Fruit fly (Drosophila melanogaster) whole organism, embryonic: ENCODE results near the gene CG13033.

ENCODE experiments used
- CG10366 ChIP-seq: fragments of 200-800 bp; sonication (Bioruptor generic); IDR thresholded peaks from 2 replicates; pipeline ENCODE4 v1.3.6; 2022; ENCODE audit warnings: missing biosample characterization, missing genetic modification characterization
- CG11247 ChIP-seq: fragments of 200-800 bp; sonication (Bioruptor generic); IDR thresholded peaks from 2 replicates; pipeline ENCODE4 v1.3.6; 2022; ENCODE audit warnings: missing biosample characterization, missing genetic modification characterization
- CG11695 ChIP-seq: fragments of 200-800 bp; sonication (Bioruptor generic); IDR thresholded peaks from 3 replicates; pipeline ENCODE4 v1.3.6; 2022; ENCODE audit warnings: missing biosample characterization, missing genetic modification characterization
- CG12155 ChIP-seq: fragments of 200-800 bp; sonication (Bioruptor generic); optimal IDR thresholded peaks from 3 replicates; lab custom pipeline; 2016; ENCODE audit warnings: missing biosample characterization, missing genetic modification characterization
- CG13287 ChIP-seq: fragments of 200-800 bp; sonication (Bioruptor generic); IDR thresholded peaks from 2 replicates; pipeline ENCODE4 v1.3.6; 2022; ENCODE audit warnings: missing biosample characterization, missing genetic modification characterization; ENCODE audit not compliant: partially characterized antibody
- CG14014 ChIP-seq: fragments of 200-800 bp; sonication (Bioruptor generic); IDR thresholded peaks from 2 replicates; pipeline ENCODE4 v1.3.6; 2022; ENCODE audit warnings: missing biosample characterization, missing genetic modification characterization
- CG14710 ChIP-seq: fragments of 200-800 bp; sonication (Bioruptor generic); optimal IDR thresholded peaks from 3 replicates; lab custom pipeline; 2019; ENCODE audit warnings: missing biosample characterization, mild to moderate bottlenecking, missing genetic modification characterization, moderate library complexity
- CG16813 ChIP-seq: fragments of 200-800 bp; sonication (Bioruptor generic); IDR thresholded peaks from 3 replicates; pipeline ENCODE4 v1.3.6; 2022; ENCODE audit warnings: missing biosample characterization, missing genetic modification characterization; ENCODE audit not compliant: partially characterized antibody
- CG17359 ChIP-seq: fragments of 200-800 bp; sonication (Bioruptor generic); optimal IDR thresholded peaks from 3 replicates; lab custom pipeline; 2018; ENCODE audit warnings: missing biosample characterization, mild to moderate bottlenecking, missing genetic modification characterization, moderate library complexity
- CG17361 ChIP-seq: fragments of 200-800 bp; sonication (Bioruptor generic); IDR thresholded peaks from 3 replicates; pipeline ENCODE4 v1.3.6; 2022; ENCODE audit warnings: missing biosample characterization, missing genetic modification characterization
- CG18764 ChIP-seq: fragments of 200-800 bp; sonication (Bioruptor generic); optimal IDR thresholded peaks from 3 replicates; lab custom pipeline; 2016; ENCODE audit warnings: missing biosample characterization, missing genetic modification characterization
- CG33557 ChIP-seq: fragments of 200-800 bp; sonication (Bioruptor generic); optimal IDR thresholded peaks from 2 replicates; lab custom pipeline; 2019; ENCODE audit warnings: missing biosample characterization, mild to moderate bottlenecking, missing genetic modification characterization, moderate library complexity
- CG34224 ChIP-seq: fragments of 200-800 bp; sonication (Bioruptor generic); IDR thresholded peaks from 3 replicates; pipeline ENCODE4 v1.3.6; 2022; ENCODE audit warnings: missing biosample characterization, missing genetic modification characterization; ENCODE audit not compliant: partially characterized antibody
- CG4424 ChIP-seq: fragments of 200-800 bp; sonication (Bioruptor generic); optimal IDR thresholded peaks from 3 replicates; lab custom pipeline; 2016; ENCODE audit warnings: missing biosample characterization, missing genetic modification characterization
- CG4617 ChIP-seq: fragments of 200-800 bp; sonication (Bioruptor generic); optimal IDR thresholded peaks from 3 replicates; lab custom pipeline; 2016; ENCODE audit warnings: missing biosample characterization, missing genetic modification characterization, borderline replicate concordance
- CG4730 ChIP-seq: fragments of 200-800 bp; sonication (Bioruptor generic); IDR thresholded peaks from 2 replicates; pipeline ENCODE4 v1.3.6; 2022; ENCODE audit warnings: missing biosample characterization, missing genetic modification characterization
- CG4820 ChIP-seq: fragments of 200-800 bp; sonication (Bioruptor generic); optimal IDR thresholded peaks from 3 replicates; lab custom pipeline; 2016; ENCODE audit warnings: missing biosample characterization, missing genetic modification characterization
- CG5180 ChIP-seq: fragments of 200-800 bp; sonication (Bioruptor generic); optimal IDR thresholded peaks from 3 replicates; lab custom pipeline; 2017; ENCODE audit warnings: missing biosample characterization, missing genetic modification characterization, mild to moderate bottlenecking, moderate library complexity, missing genetic modification reagents
- CG6791 ChIP-seq: fragments of 200-800 bp; sonication (Bioruptor generic); IDR thresholded peaks from 3 replicates; pipeline ENCODE4 v1.3.6; 2022; ENCODE audit warnings: missing biosample characterization, missing genetic modification characterization; ENCODE audit not compliant: partially characterized antibody
- CG9437 ChIP-seq: fragments of 200-800 bp; sonication (Bioruptor generic); optimal IDR thresholded peaks from 2 replicates; lab custom pipeline; 2018; ENCODE audit warnings: missing biosample characterization, mild to moderate bottlenecking, missing genetic modification characterization
- CTCF ChIP-seq: fragments of 200-800 bp; sonication (Bioruptor generic); optimal IDR thresholded peaks from 2 replicates; lab custom pipeline; 2017; ENCODE audit warnings: missing biosample characterization, mild to moderate bottlenecking, missing genetic modification characterization, moderate library complexity
- E2f2 ChIP-seq: fragments of 200-800 bp; sonication (Bioruptor generic); IDR thresholded peaks from 2 replicates; pipeline ENCODE4 v1.3.6; 2022; ENCODE audit warnings: missing biosample characterization, missing genetic modification characterization
- Eip74EF ChIP-seq, 2 experiments: fragments of 200-800 bp in 1 of 2; fragments of >200 bp in 1 of 2; sonication (Bioruptor generic) in 1 of 2; optimal IDR thresholded peaks; 2 replicates each; lab custom pipeline; 2017 to 2019; ENCODE audit warnings: missing biosample characterization in 2 of 2, missing genetic modification characterization in 2 of 2, mild to moderate bottlenecking in 1 of 2, moderate library complexity in 1 of 2
- HLH3B ChIP-seq: fragments of 200-800 bp; sonication (Bioruptor generic); IDR thresholded peaks from 2 replicates; pipeline ENCODE4 v1.3.6; 2022; ENCODE audit warnings: missing biosample characterization, missing genetic modification characterization
- Lhr ChIP-seq: fragments of 200-800 bp; sonication (Bioruptor generic); optimal IDR thresholded peaks from 3 replicates; lab custom pipeline; 2017; ENCODE audit warnings: mild to moderate bottlenecking, missing biosample characterization, missing genetic modification reagents, missing genetic modification characterization
- Med ChIP-seq: fragments of 200-800 bp; sonication (Bioruptor generic); peaks from one replicate; lab custom pipeline; 2016; ENCODE audit warnings: missing biosample characterization, missing genetic modification characterization, mild to moderate bottlenecking, inconsistent platforms, moderate library complexity
- Myb ChIP-seq: fragments of 200-800 bp; sonication (Bioruptor generic); optimal IDR thresholded peaks from 2 replicates; lab custom pipeline; 2016; ENCODE audit warnings: missing biosample characterization, missing genetic modification characterization
- Scr ChIP-seq: fragments of 200-800 bp; sonication (Bioruptor generic); IDR thresholded peaks from 2 replicates; pipeline ENCODE4 v1.3.6; 2022; ENCODE audit warnings: missing biosample characterization, missing genetic modification characterization; ENCODE audit not compliant: partially characterized antibody
- Xrp1 ChIP-seq: fragments of 200-800 bp; sonication (Bioruptor generic); IDR thresholded peaks from 2 replicates; pipeline ENCODE4 v1.3.6; 2022; ENCODE audit warnings: missing biosample characterization, missing genetic modification characterization
- amos ChIP-seq: fragments of 200-800 bp; sonication (Bioruptor generic); IDR thresholded peaks from 2 replicates; pipeline ENCODE4 v1.3.6; 2022; ENCODE audit warnings: missing biosample characterization, missing genetic modification characterization; ENCODE audit not compliant: partially characterized antibody
- chinmo ChIP-seq: fragments of 200-800 bp; sonication (Bioruptor generic); IDR thresholded peaks from 4 replicates; pipeline ENCODE4 v1.3.6; 2022; ENCODE audit warnings: missing biosample characterization, missing genetic modification characterization; ENCODE audit not compliant: partially characterized antibody
- fd3F ChIP-seq: fragments of 200-800 bp; sonication (Bioruptor generic); optimal IDR thresholded peaks from 2 replicates; lab custom pipeline; 2018; ENCODE audit warnings: missing biosample characterization, mild to moderate bottlenecking, missing genetic modification characterization, moderate library complexity
- ind ChIP-seq: fragments of 200-800 bp; sonication (Bioruptor generic); optimal IDR thresholded peaks from 3 replicates; lab custom pipeline; 2016; ENCODE audit warnings: missing biosample characterization, missing genetic modification characterization
- lab ChIP-seq: fragments of 200-800 bp; sonication (Bioruptor generic); optimal IDR thresholded peaks from 3 replicates; lab custom pipeline; 2017; ENCODE audit warnings: missing biosample characterization, missing genetic modification characterization, mild to moderate bottlenecking, moderate library complexity, missing genetic modification reagents
- maf-S ChIP-seq: fragments of 200-800 bp; sonication (Bioruptor generic); optimal IDR thresholded peaks from 2 replicates; lab custom pipeline; 2016; ENCODE audit warnings: missing biosample characterization, missing genetic modification characterization
- phol ChIP-seq: fragments of 200-800 bp; sonication (Bioruptor generic); optimal IDR thresholded peaks from 3 replicates; lab custom pipeline; 2018; ENCODE audit warnings: missing biosample characterization, mild to moderate bottlenecking, missing genetic modification characterization, moderate library complexity
- pzg ChIP-seq: fragments of 200-800 bp; sonication (Bioruptor generic); optimal IDR thresholded peaks from 3 replicates; lab custom pipeline; 2018; ENCODE audit warnings: missing biosample characterization, mild to moderate bottlenecking, missing genetic modification characterization, moderate library complexity
- repo ChIP-seq: fragments of 200-800 bp; sonication (Bioruptor generic); optimal IDR thresholded peaks from 2 replicates; lab custom pipeline; 2016; ENCODE audit warnings: missing biosample characterization, missing genetic modification characterization
- run ChIP-seq: fragments of 200-800 bp; sonication (Bioruptor generic); optimal IDR thresholded peaks from 3 replicates; lab custom pipeline; 2018; ENCODE audit warnings: missing biosample characterization, mild to moderate bottlenecking, missing genetic modification characterization
- schlank ChIP-seq: fragments of 200-800 bp; sonication (Bioruptor generic); optimal IDR thresholded peaks from 2 replicates; lab custom pipeline; 2018; ENCODE audit warnings: missing biosample characterization, mild to moderate bottlenecking, missing genetic modification characterization
- slou ChIP-seq: fragments of 200-800 bp; sonication (Bioruptor generic); optimal IDR thresholded peaks from 3 replicates; lab custom pipeline; 2016; ENCODE audit warnings: missing biosample characterization, missing genetic modification characterization
- stwl ChIP-seq: fragments of 200-800 bp; sonication (Bioruptor generic); optimal IDR thresholded peaks from 3 replicates; lab custom pipeline; 2018; ENCODE audit warnings: missing biosample characterization, mild to moderate bottlenecking, missing genetic modification characterization, moderate library complexity
- tll ChIP-seq, 2 experiments: fragments of 200-800 bp in 1 of 2; fragments of >200 bp in 1 of 2; sonication (Bioruptor generic) in 1 of 2; optimal IDR thresholded peaks; 2 replicates each; lab custom pipeline; 2017 to 2019; ENCODE audit warnings: missing biosample characterization in 2 of 2, missing genetic modification characterization in 2 of 2, mild to moderate bottlenecking in 1 of 2, moderate library complexity in 1 of 2
- trem ChIP-seq: fragments of 200-800 bp; optimal IDR thresholded peaks from 3 replicates; lab custom pipeline; 2019; ENCODE audit warnings: missing biosample characterization, mild to moderate bottlenecking, missing genetic modification characterization, moderate library complexity
- unc-4 ChIP-seq: fragments of 200-800 bp; sonication (Bioruptor generic); IDR thresholded peaks from 2 replicates; pipeline ENCODE4 v1.3.6; 2022; ENCODE audit warnings: missing biosample characterization, missing genetic modification characterization; ENCODE audit not compliant: partially characterized antibody
- vnd ChIP-seq: fragments of 200-800 bp; sonication (Bioruptor generic); IDR thresholded peaks from 3 replicates; pipeline ENCODE4 v1.3.6; 2022; ENCODE audit warnings: missing biosample characterization, missing genetic modification characterization; ENCODE audit not compliant: partially characterized antibody

CG13033 gene

DNA sequence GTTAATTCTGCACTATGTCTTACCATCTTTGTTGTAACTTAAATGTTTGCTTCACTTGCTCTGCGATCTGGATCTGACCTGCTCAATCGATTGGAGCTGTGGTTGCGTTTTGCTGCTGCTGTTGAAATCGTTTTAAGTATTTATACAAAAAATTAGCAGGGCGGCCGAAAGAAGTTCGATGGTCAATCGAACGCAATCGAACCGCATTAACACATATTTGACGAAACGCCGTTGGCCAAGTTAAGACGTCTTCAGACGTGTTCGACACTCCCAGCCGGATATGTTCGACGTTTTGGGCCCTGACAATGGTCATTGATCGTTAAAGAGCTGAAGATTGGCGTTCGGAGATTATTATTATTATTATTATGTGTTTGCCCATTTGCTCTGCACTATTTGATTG, at the start of gene CG13033:
CG13033 (minus strand) TSS at position 118 of the 400 bp plus-strand sequence.
- TF ChIP-seq schlank (tag; lab: Kevin White, UChicago), result no peak
- TF ChIP-seq CG5180 (GFP tag; lab: Kevin White, UChicago), result peak; percentile 96
- no peak for TF ChIP-seq HLH3B (GFP tag; lab: Robert Waterston, UW)

DNA sequence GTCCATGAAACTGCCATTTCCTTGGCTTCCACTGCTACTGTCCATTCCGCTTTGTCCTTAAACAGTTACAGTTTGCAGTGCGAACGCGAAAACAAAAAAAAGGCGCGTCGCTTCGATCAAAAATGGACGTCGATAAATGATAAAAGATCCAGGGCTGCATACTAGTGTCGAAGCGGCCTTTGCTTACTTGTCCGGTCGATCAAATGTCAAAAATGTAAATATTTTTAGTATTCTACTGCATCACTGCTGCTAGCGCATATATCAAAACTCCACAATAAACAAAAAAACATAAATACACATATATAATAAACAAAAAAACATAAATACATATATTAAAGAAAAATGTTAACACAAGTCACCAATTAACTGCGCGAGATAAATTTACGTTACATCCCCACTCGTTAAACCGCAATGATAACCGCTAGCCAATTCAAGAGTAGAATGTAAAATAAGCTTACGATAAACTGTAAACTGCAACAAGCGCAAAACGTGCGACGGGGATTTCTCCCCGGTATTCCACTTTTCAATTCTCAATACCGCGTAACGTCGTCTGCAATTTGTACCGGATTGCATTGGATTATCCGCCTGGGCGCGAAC, 49.6 kb upstream of the CG13033 start, which contains the start of the genes spd-2 and Apl:
spd-2 (minus strand) TSS at position 93 of the 597 bp plus-strand sequence.
Apl (plus strand) TSS at position 260 of the 597 bp plus-strand sequence.
- TF ChIP-seq CG10366 (GFP tag; lab: Robert Waterston, UW) (no peak), fd3F (GFP tag; lab: Kevin White, UChicago) (no peak), Myb (peak; percentile 18), Xrp1 (GFP tag; lab: Robert Waterston, UW) (no peak), amos (peak; percentile 57), CG9437 (GFP tag; lab: Kevin White, UChicago) (peak; percentile 81), CG16813 (peak; percentile 61), Med (GFP tag; lab: Kevin White, UChicago) (peak; percentile 55), lab (no peak), stwl (peak; percentile 27), CG34224 (peak; percentile 56; the same call in 1 of the 3 replicates), CG33557 (GFP tag; lab: Kevin White, UChicago) (no peak), phol (tag; lab: Kevin White, UChicago) (peak; percentile 90), Lhr (GFP tag; lab: Kevin White, UChicago) (peak; percentile 12), CG18764 (GFP tag; lab: Kevin White, UChicago) (peak; percentile 51), Eip74EF (GFP tag; optimal IDR thresholded peaks at IDR 0.05; lab: Kevin White, UChicago) (no peak), CG17359 (no peak), CG11695 (GFP tag; lab: Robert Waterston, UW) (no peak), slou (GFP tag; lab: Kevin White, UChicago) (no peak), unc-4 (GFP tag; lab: Robert Waterston, UW) (0 out of 2 replicates have a peak, but pooled peaks have one; percentile 35), pzg (peak; percentile 19), CG14710 (tag; lab: Kevin White, UChicago) (peak; percentile 36), CG4730 (GFP tag; lab: Robert Waterston, UW) (no peak), CG6791 (GFP tag; lab: Robert Waterston, UW) (peak; percentile 52; the same call in 1 of the 3 replicates), E2f2 (GFP tag; lab: Robert Waterston, UW) (peak; percentile 75), CG17361 (GFP tag; lab: Robert Waterston, UW) (0 out of 3 replicates have a peak, but pooled peaks have one; percentile 17), chinmo (GFP tag; lab: Robert Waterston, UW) (peak; percentile 82; the same call in 1 of the 4 replicates), CG4820 (GFP tag; lab: Kevin White, UChicago) (no peak), CG13287 (GFP tag; lab: Robert Waterston, UW) (peak; percentile 58), CG11247 (GFP tag; lab: Robert Waterston, UW) (no peak), CG12155 (peak; percentile 11), ind (GFP tag; lab: Kevin White, UChicago) (no peak), CG14014 (GFP tag; lab: Robert Waterston, UW) (no peak), run (no peak), CG4424 (GFP tag; lab: Kevin White, UChicago) (no peak), repo (GFP tag; lab: Kevin White, UChicago) (no peak), CTCF (GFP tag; lab: Kevin White, UChicago) (peak; percentile 68), maf-S (GFP tag; lab: Kevin White, UChicago) (no peak), trem (tag; lab: Kevin White, UChicago) (peak; percentile 19), CG4617 (peak; percentile 4), tll (GFP tag; optimal IDR thresholded peaks at IDR 0.05; lab: Kevin White, UChicago) (no peak), vnd (GFP tag; lab: Robert Waterston, UW) (peak; percentile 54; the same call in 1 of the 3 replicates), Scr (GFP tag; lab: Robert Waterston, UW) (peak; percentile 57)
